Worm (Caenorhabditis elegans): ENCODE results near the gene ntp-1.

DNA sequence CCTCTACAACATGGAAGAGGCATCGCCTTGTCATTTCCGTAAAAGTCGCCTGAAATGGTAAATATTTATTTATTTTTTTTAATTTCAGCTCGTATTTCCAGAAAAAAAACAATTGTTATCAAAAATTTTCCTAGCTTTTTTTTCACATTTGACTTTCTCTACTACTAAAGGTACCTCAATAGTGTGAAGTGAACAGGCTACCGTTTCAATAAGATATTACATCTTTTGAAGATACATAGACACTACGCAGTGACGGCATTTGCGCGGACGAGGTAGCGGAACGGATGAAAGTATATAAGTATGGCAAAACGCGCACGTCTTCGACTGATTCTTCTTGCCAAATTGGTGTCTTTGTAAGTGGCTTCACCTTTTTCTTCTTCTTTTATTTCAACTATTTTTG, 41.5 kb downstream of the ntp-1 start, which contains the start of gene col-14:
- TF ChIP-seq nhr-120 (GFP tag; IDR thresholded peaks at IDR 0.05): no peak
- TF ChIP-seq ceh-58 (GFP tag; IDR thresholded peaks at IDR 0.05): no peak
- TF ChIP-seq tbx-9 (tag; optimal IDR thresholded peaks at IDR 0.05; ENCODE audit: borderline replicate concordance): no peak
- TF ChIP-seq lin-54 (GFP tag; optimal IDR thresholded peaks at IDR 0.05): no peak
